Fruit fly (Drosophila melanogaster) whole organism, embryonic: ENCODE measurements around the gene Dif.
A peak's percentile ranks its signal among the peaks of the same experiment; 100 is the strongest.

Experiments used
- Abd-B ChIP-seq: fragments of 200-800 bp; sonication (Bioruptor generic); optimal IDR thresholded peaks from 2 replicates; lab custom pipeline; 2018; ENCODE audit warnings: missing biosample characterization, mild to moderate bottlenecking, missing genetic modification characterization, moderate library complexity
- C15 ChIP-seq: fragments of 200-800 bp; sonication (Bioruptor generic); IDR thresholded peaks from 3 replicates; pipeline ENCODE4 v1.3.6; 2022; ENCODE audit warnings: missing biosample characterization, missing genetic modification characterization
- CG10366 ChIP-seq: fragments of 200-800 bp; sonication (Bioruptor generic); IDR thresholded peaks from 2 replicates; pipeline ENCODE4 v1.3.6; 2022; ENCODE audit warnings: missing biosample characterization, missing genetic modification characterization
- CG10959 ChIP-seq: fragments of 200-800 bp; sonication (Bioruptor generic); IDR thresholded peaks from 2 replicates; pipeline ENCODE4 v1.3.6; 2022; ENCODE audit warnings: missing biosample characterization, missing genetic modification characterization
- CG13123 ChIP-seq: fragments of 200-800 bp; sonication (Bioruptor generic); optimal IDR thresholded peaks from 2 replicates; lab custom pipeline; 2016; ENCODE audit warnings: missing biosample characterization, missing genetic modification characterization
- CG17568 ChIP-seq: fragments of 200-800 bp; sonication (Bioruptor generic); optimal IDR thresholded peaks from 2 replicates; lab custom pipeline; 2018; ENCODE audit warnings: missing biosample characterization, mild to moderate bottlenecking, missing genetic modification characterization, moderate library complexity
- CG1832 ChIP-seq: fragments of 200-800 bp; sonication (Bioruptor generic); optimal IDR thresholded peaks from 2 replicates; lab custom pipeline; 2017; ENCODE audit warnings: missing biosample characterization, mild to moderate bottlenecking, missing genetic modification characterization, inconsistent platforms
- CG18764 ChIP-seq: fragments of 200-800 bp; sonication (Bioruptor generic); optimal IDR thresholded peaks from 3 replicates; lab custom pipeline; 2016; ENCODE audit warnings: missing biosample characterization, missing genetic modification characterization
- CG30431 ChIP-seq: fragments of 200-800 bp; sonication (Bioruptor generic); optimal IDR thresholded peaks from 2 replicates; lab custom pipeline; 2017; ENCODE audit warnings: missing biosample characterization, missing genetic modification characterization
- CG3847 ChIP-seq: fragments of 200-800 bp; sonication (Bioruptor generic); IDR thresholded peaks from 2 replicates; pipeline ENCODE4 v1.3.6; 2022; ENCODE audit warnings: missing biosample characterization, missing genetic modification characterization
- CG4730 ChIP-seq: fragments of 200-800 bp; sonication (Bioruptor generic); IDR thresholded peaks from 2 replicates; pipeline ENCODE4 v1.3.6; 2022; ENCODE audit warnings: missing biosample characterization, missing genetic modification characterization
- CG6791 ChIP-seq: fragments of 200-800 bp; sonication (Bioruptor generic); IDR thresholded peaks from 3 replicates; pipeline ENCODE4 v1.3.6; 2022; ENCODE audit warnings: missing biosample characterization, missing genetic modification characterization; ENCODE audit not compliant: partially characterized antibody
- CG7963 ChIP-seq: fragments of 200-800 bp; sonication (Bioruptor generic); IDR thresholded peaks from 3 replicates; pipeline ENCODE4 v1.3.6; 2022; ENCODE audit warnings: missing biosample characterization, missing genetic modification characterization; ENCODE audit not compliant: partially characterized antibody
- CG9215 ChIP-seq: fragments of 200-800 bp; sonication (Bioruptor generic); IDR thresholded peaks from 2 replicates; pipeline ENCODE4 v1.3.6; 2022; ENCODE audit warnings: missing biosample characterization, missing genetic modification characterization
- CHES-1-like ChIP-seq: fragments of 200-800 bp; sonication (Bioruptor generic); optimal IDR thresholded peaks from 2 replicates; lab custom pipeline; 2016; ENCODE audit warnings: missing biosample characterization, missing genetic modification characterization
- CTCF ChIP-seq: fragments of 200-800 bp; sonication (Bioruptor generic); optimal IDR thresholded peaks from 2 replicates; lab custom pipeline; 2017; ENCODE audit warnings: missing biosample characterization, mild to moderate bottlenecking, missing genetic modification characterization, moderate library complexity
- CkIIα-i1 ChIP-seq: fragments of 200-800 bp; sonication (Bioruptor generic); IDR thresholded peaks from 2 replicates; pipeline ENCODE4 v1.3.6; 2022; ENCODE audit warnings: missing biosample characterization, missing genetic modification characterization
- HLHmδ ChIP-seq: fragments of 200-800 bp; sonication (Bioruptor generic); optimal IDR thresholded peaks from 2 replicates; lab custom pipeline; 2018; ENCODE audit warnings: missing biosample characterization, mild to moderate bottlenecking, missing genetic modification characterization, moderate library complexity
- Hsf ChIP-seq: fragments of 200-800 bp; sonication (Bioruptor generic); optimal IDR thresholded peaks from 3 replicates; lab custom pipeline; 2016; ENCODE audit warnings: missing biosample characterization, missing genetic modification characterization
- Kr ChIP-seq: fragments of 200-800 bp; sonication (Bioruptor generic); optimal IDR thresholded peaks from 2 replicates; lab custom pipeline; 2017; ENCODE audit warnings: missing biosample characterization, mild to moderate bottlenecking, missing genetic modification characterization
- Lpt ChIP-seq: fragments of >200 bp; optimal IDR thresholded peaks from 2 replicates; lab custom pipeline; 2018; ENCODE audit warnings: missing biosample characterization, missing genetic modification characterization
- Mad ChIP-seq: fragments of 200-800 bp; sonication (Bioruptor generic); optimal IDR thresholded peaks from 2 replicates; lab custom pipeline; 2016; ENCODE audit warnings: missing biosample characterization, missing genetic modification characterization
- Max ChIP-seq: fragments of 200-800 bp; sonication (Bioruptor generic); optimal IDR thresholded peaks from 2 replicates; lab custom pipeline; 2016; ENCODE audit warnings: missing biosample characterization, mild to moderate bottlenecking, missing genetic modification characterization
- Med ChIP-seq: fragments of 200-800 bp; sonication (Bioruptor generic); peaks from one replicate; lab custom pipeline; 2016; ENCODE audit warnings: missing biosample characterization, missing genetic modification characterization, mild to moderate bottlenecking, inconsistent platforms, moderate library complexity
- Oaz ChIP-seq: fragments of 200-800 bp; sonication (Bioruptor generic); IDR thresholded peaks from 2 replicates; pipeline ENCODE4 v1.3.6; 2022; ENCODE audit warnings: missing biosample characterization, missing genetic modification characterization
- Sry-β ChIP-seq: fragments of 200-800 bp; sonication (Bioruptor generic); optimal IDR thresholded peaks from 2 replicates; lab custom pipeline; 2018; ENCODE audit warnings: missing biosample characterization, mild to moderate bottlenecking, missing genetic modification characterization, moderate library complexity
- ab ChIP-seq: fragments of 200-800 bp; sonication (Bioruptor generic); optimal IDR thresholded peaks from 2 replicates; lab custom pipeline; 2016; ENCODE audit warnings: missing biosample characterization, missing genetic modification characterization
- ash1 ChIP-seq: fragments of 200-800 bp; sonication (Bioruptor generic); optimal IDR thresholded peaks from 2 replicates; lab custom pipeline; 2018; ENCODE audit warnings: missing biosample characterization, mild to moderate bottlenecking, missing genetic modification characterization
- cad ChIP-seq: fragments of >200 bp; optimal IDR thresholded peaks from 2 replicates; lab custom pipeline; 2017; ENCODE audit warnings: missing biosample characterization, missing genetic modification characterization
- crol ChIP-seq: fragments of 200-800 bp; sonication (Bioruptor generic); IDR thresholded peaks from 2 replicates; pipeline ENCODE4 v1.3.6; 2022; ENCODE audit warnings: missing biosample characterization, missing genetic modification characterization
- dysf ChIP-seq: fragments of 200-800 bp; sonication (Bioruptor generic); IDR thresholded peaks from 3 replicates; pipeline ENCODE4 v1.3.6; 2022; ENCODE audit warnings: missing biosample characterization, missing genetic modification characterization
- en ChIP-seq: fragments of 200-800 bp; sonication (Bioruptor generic); optimal IDR thresholded peaks from 2 replicates; lab custom pipeline; 2016; ENCODE audit warnings: missing biosample characterization, missing genetic modification characterization
- fru ChIP-seq: fragments of >200 bp; optimal IDR thresholded peaks from 2 replicates; lab custom pipeline; 2017
- jumu ChIP-seq: fragments of 200-800 bp; sonication (Bioruptor generic); optimal IDR thresholded peaks from 3 replicates; lab custom pipeline; 2016; ENCODE audit warnings: missing biosample characterization, missing genetic modification characterization
- klu ChIP-seq: fragments of 200-800 bp; sonication (Bioruptor generic); IDR thresholded peaks from 2 replicates; pipeline ENCODE4 v1.3.6; 2022; ENCODE audit warnings: missing biosample characterization, missing genetic modification characterization
- kni ChIP-seq: fragments of 200-800 bp; sonication (Bioruptor generic); optimal IDR thresholded peaks from 3 replicates; lab custom pipeline; 2017; ENCODE audit warnings: mild to moderate bottlenecking, missing biosample characterization, missing genetic modification reagents, missing genetic modification characterization
- lab ChIP-seq: fragments of 200-800 bp; sonication (Bioruptor generic); optimal IDR thresholded peaks from 3 replicates; lab custom pipeline; 2017; ENCODE audit warnings: missing biosample characterization, missing genetic modification characterization, mild to moderate bottlenecking, moderate library complexity, missing genetic modification reagents
- lov ChIP-seq, 2 experiments: fragments of 200-800 bp in 1 of 2; fragments of >200 bp in 1 of 2; sonication (Bioruptor generic) in 1 of 2; IDR thresholded peaks in 1 of 2; optimal IDR thresholded peaks in 1 of 2; 2 replicates in 1 of 2; 3 replicates in 1 of 2; pipeline versions ENCODE4 v1.3.6 to Lab custom; 2017 to 2022; ENCODE audit warnings: missing biosample characterization in 1 of 2, missing genetic modification characterization in 1 of 2
- mld ChIP-seq: fragments of 200-800 bp; sonication (Bioruptor generic); IDR thresholded peaks from 3 replicates; pipeline ENCODE4 v1.3.6; 2022; ENCODE audit warnings: missing biosample characterization, missing genetic modification characterization; ENCODE audit not compliant: partially characterized antibody
- peb ChIP-seq: fragments of 200-800 bp; sonication (Bioruptor generic); IDR thresholded peaks from 2 replicates; pipeline ENCODE4 v1.3.6; 2022; ENCODE audit warnings: missing biosample characterization, missing genetic modification characterization
- phol ChIP-seq: fragments of 200-800 bp; sonication (Bioruptor generic); optimal IDR thresholded peaks from 3 replicates; lab custom pipeline; 2018; ENCODE audit warnings: missing biosample characterization, mild to moderate bottlenecking, missing genetic modification characterization, moderate library complexity
- pum ChIP-seq: fragments of 200-800 bp; sonication (Bioruptor generic); optimal IDR thresholded peaks from 2 replicates; lab custom pipeline; 2016; ENCODE audit warnings: missing biosample characterization, missing genetic modification characterization
- ranshi ChIP-seq: fragments of 200-800 bp; sonication (Bioruptor generic); IDR thresholded peaks from 2 replicates; pipeline ENCODE4 v1.3.6; 2022; ENCODE audit warnings: missing biosample characterization, missing genetic modification characterization
- run ChIP-seq: fragments of 200-800 bp; sonication (Bioruptor generic); optimal IDR thresholded peaks from 3 replicates; lab custom pipeline; 2018; ENCODE audit warnings: missing biosample characterization, mild to moderate bottlenecking, missing genetic modification characterization
- sens-2 ChIP-seq: fragments of 200-800 bp; sonication (Bioruptor generic); IDR thresholded peaks from 2 replicates; pipeline ENCODE4 v1.3.6; 2022; ENCODE audit warnings: missing biosample characterization, missing genetic modification characterization
- seq ChIP-seq: fragments of 200-800 bp; sonication (Bioruptor generic); IDR thresholded peaks from 2 replicates; pipeline ENCODE4 v1.3.6; 2022; ENCODE audit warnings: missing biosample characterization, missing genetic modification characterization
- sima ChIP-seq: fragments of 200-800 bp; sonication (Bioruptor generic); optimal IDR thresholded peaks from 2 replicates; lab custom pipeline; 2016; ENCODE audit warnings: missing biosample characterization, missing genetic modification characterization
- ssp ChIP-seq: fragments of 200-800 bp; sonication (Bioruptor generic); IDR thresholded peaks from 2 replicates; pipeline ENCODE4 v1.3.6; 2022; ENCODE audit warnings: missing biosample characterization, missing genetic modification characterization
- sug ChIP-seq: fragments of 200-800 bp; optimal IDR thresholded peaks from 2 replicates; lab custom pipeline; 2019; ENCODE audit warnings: missing biosample characterization, mild to moderate bottlenecking, missing genetic modification characterization, moderate library complexity
- trh ChIP-seq: fragments of 200-800 bp; sonication (Bioruptor generic); optimal IDR thresholded peaks from 2 replicates; lab custom pipeline; 2016; ENCODE audit warnings: missing biosample characterization, missing genetic modification characterization
- tx ChIP-seq: fragments of 200-800 bp; sonication (Bioruptor generic); optimal IDR thresholded peaks from 2 replicates; lab custom pipeline; 2016; ENCODE audit warnings: missing biosample characterization, missing genetic modification characterization
- usp ChIP-seq: fragments of >200 bp; optimal IDR thresholded peaks from 2 replicates; lab custom pipeline; 2017; ENCODE audit warnings: missing biosample characterization, missing genetic modification characterization
- zen ChIP-seq: fragments of 200-800 bp; sonication (Bioruptor generic); optimal IDR thresholded peaks from 3 replicates; lab custom pipeline; 2018; ENCODE audit warnings: missing biosample characterization, mild to moderate bottlenecking, missing genetic modification characterization, moderate library complexity

The Dif gene

dm6 chr2L:17470630-17471029 lies 37.7 kb upstream of the Dif start (continued):
- TF ChIP-seq phol (tag; lab: Kevin White, UChicago) (no peak), CG3847 (GFP tag; lab: Robert Waterston, UW) (peak; percentile 14; the same call in 1 of the 2 replicates), CHES-1-like (GFP tag; lab: Kevin White, UChicago) (peak; percentile 55), CTCF (GFP tag; lab: Kevin White, UChicago) (no peak), lov (optimal IDR thresholded peaks at IDR 0.05; lab: Kevin White, UChicago) (no peak), lov (GFP tag; IDR thresholded peaks at IDR 0.05; lab: Robert Waterston, UW) (no peak), CG18764 (GFP tag; lab: Kevin White, UChicago) (no peak), ranshi (GFP tag; lab: Robert Waterston, UW) (peak; percentile 32; the same call in 1 of the 2 replicates), Abd-B (GFP tag; lab: Kevin White, UChicago) (no peak), HLHmδ (GFP tag; lab: Kevin White, UChicago) (no peak), klu (GFP tag; lab: Robert Waterston, UW) (no peak), jumu (GFP tag; lab: Kevin White, UChicago) (no peak), ab (GFP tag; lab: Kevin White, UChicago) (no peak), Sry-β (GFP tag; lab: Kevin White, UChicago) (no peak), Lpt (no peak), ash1 (peak; percentile 52), cad (GFP tag; lab: Kevin White, UChicago) (no peak), kni (no peak), CG30431 (GFP tag; lab: Kevin White, UChicago) (no peak), CG1832 (GFP tag; lab: Kevin White, UChicago) (no peak), CG7963 (no peak), CG10959 (GFP tag; lab: Robert Waterston, UW) (no peak), Max (GFP tag; lab: Kevin White, UChicago) (no peak), Oaz (no peak), fru (no peak), tx (GFP tag; lab: Kevin White, UChicago) (no peak), Mad (GFP tag; lab: Kevin White, UChicago) (no peak), seq (GFP tag; lab: Robert Waterston, UW) (peak; percentile 35; the same call in 1 of the 2 replicates), CG17568 (GFP tag; lab: Kevin White, UChicago) (peak; percentile 70), crol (GFP tag; lab: Robert Waterston, UW) (no peak), C15 (peak; percentile 15; the same call in 1 of the 3 replicates), en (GFP tag; lab: Kevin White, UChicago) (no peak), Med (GFP tag; lab: Kevin White, UChicago) (peak; percentile 93), sug (tag; lab: Kevin White, UChicago) (peak; percentile 66), run (tag; lab: Kevin White, UChicago) (no peak), mld (GFP tag; lab: Robert Waterston, UW) (no peak), lab (GFP tag; lab: Kevin White, UChicago) (peak; percentile 95), CG4730 (no peak), CkIIα-i1 (no peak), trh (GFP tag; lab: Kevin White, UChicago) (no peak), sima (GFP tag; lab: Kevin White, UChicago) (no peak), zen (tag; lab: Kevin White, UChicago) (no peak), CG13123 (no peak), pum (GFP tag; lab: Kevin White, UChicago) (no peak), CG6791 (no peak), peb (GFP tag; lab: Robert Waterston, UW) (no peak), Hsf (GFP tag; lab: Kevin White, UChicago) (peak; percentile 17), ssp (GFP tag; lab: Robert Waterston, UW) (no peak), usp (GFP tag; lab: Kevin White, UChicago) (no peak), CG10366 (no peak), CG9215 (no peak), dysf (GFP tag; lab: Robert Waterston, UW) (peak; percentile 26; the same call in 1 of the 3 replicates), sens-2 (GFP tag; lab: Robert Waterston, UW) (no peak), Kr (GFP tag; lab: Kevin White, UChicago) (no peak)
